Worm (Caenorhabditis elegans) whole organism, late embryonic: ENCODE measurements around the gene zhp-4.
A peak's percentile ranks its signal among the peaks of the same experiment; 100 is the strongest.

ENCODE experiments used
- C08G9.2 ChIP-seq: sonication (generic microtip); optimal IDR thresholded peaks from 2 replicates; lab custom pipeline; 2016; ENCODE audit warnings: mild to moderate bottlenecking, missing genetic modification characterization, moderate library complexity, missing compliant biosample characterization
- C38D4.7 ChIP-seq: fragments of 200-800 bp; sonication (Bioruptor generic); optimal IDR thresholded peaks from 2 replicates; lab custom pipeline; 2018; ENCODE audit warnings: mild to moderate bottlenecking, missing genetic modification characterization, moderate library complexity, missing compliant biosample characterization
- K02D7.2 ChIP-seq: sonication (generic microtip); optimal IDR thresholded peaks from 2 replicates; lab custom pipeline; 2017; ENCODE audit warnings: mild to moderate bottlenecking, missing genetic modification characterization, missing compliant biosample characterization
- K09A11.1 ChIP-seq: sonication (generic microtip); optimal IDR thresholded peaks from 2 replicates; lab custom pipeline; 2017; ENCODE audit warnings: antibody characterized with exemption, mild to moderate bottlenecking, missing genetic modification characterization, missing compliant biosample characterization; ENCODE audit not compliant: insufficient read depth
- T23F11.4 ChIP-seq: fragments of 200-800 bp; sonication (Bioruptor generic); optimal IDR thresholded peaks from 2 replicates; lab custom pipeline; 2018; ENCODE audit warnings: mild to moderate bottlenecking, missing genetic modification characterization, missing compliant biosample characterization
- Y22D7AL.16 ChIP-seq: sonication (generic microtip); optimal IDR thresholded peaks from 2 replicates; lab custom pipeline; 2016; ENCODE audit warnings: missing genetic modification characterization, missing compliant biosample characterization
- ama-1 ChIP-seq: fragments of 150-350 bp; optimal IDR thresholded peaks from 2 replicates; lab custom pipeline; 2014
- ceh-2 ChIP-seq: sonication (generic microtip); optimal IDR thresholded peaks from 2 replicates; lab custom pipeline; 2016; ENCODE audit warnings: missing genotype, missing genetic modification characterization, missing compliant biosample characterization
- ceh-22 ChIP-seq: sonication (generic microtip); optimal IDR thresholded peaks from 2 replicates; lab custom pipeline; 2017; ENCODE audit warnings: missing biosample characterization, missing genetic modification characterization
- ceh-34 ChIP-seq: sonication (generic microtip); optimal IDR thresholded peaks from 2 replicates; lab custom pipeline; 2016; ENCODE audit warnings: mild to moderate bottlenecking, missing genetic modification characterization, missing compliant biosample characterization
- ceh-45 ChIP-seq: fragments of 200-800 bp; sonication (Bioruptor generic); IDR thresholded peaks from 2 replicates; pipeline ENCODE4 v1.3.6; 2022; ENCODE audit warnings: missing genetic modification reagents, missing genetic modification characterization, missing compliant biosample characterization
- ceh-48 ChIP-seq: sonication (generic microtip); optimal IDR thresholded peaks from 2 replicates; lab custom pipeline; 2016; ENCODE audit warnings: missing genetic modification characterization, inconsistent platforms, missing compliant biosample characterization
- che-1 ChIP-seq: sonication (generic microtip); optimal IDR thresholded peaks from 2 replicates; lab custom pipeline; 2016; ENCODE audit warnings: mild to moderate bottlenecking, missing genetic modification characterization, missing compliant biosample characterization
- dve-1 ChIP-seq: sonication (generic microtip); optimal IDR thresholded peaks from 2 replicates; lab custom pipeline; 2017; ENCODE audit warnings: antibody characterized with exemption, mild to moderate bottlenecking, missing genetic modification characterization, missing compliant biosample characterization
- elt-4 ChIP-seq: sonication (generic microtip); optimal IDR thresholded peaks from 2 replicates; lab custom pipeline; 2016; ENCODE audit warnings: missing genetic modification characterization, missing compliant biosample characterization
- ets-4 ChIP-seq: sonication (generic microtip); optimal IDR thresholded peaks from 2 replicates; lab custom pipeline; 2016; ENCODE audit warnings: missing genetic modification characterization, missing compliant biosample characterization
- fax-1 ChIP-seq: sonication (generic microtip); optimal IDR thresholded peaks from 2 replicates; lab custom pipeline; 2016; ENCODE audit warnings: missing genotype, missing genetic modification characterization, missing compliant biosample characterization
- hlh-15 ChIP-seq: sonication (generic microtip); optimal IDR thresholded peaks from 2 replicates; lab custom pipeline; 2016; ENCODE audit warnings: missing genetic modification characterization, missing compliant biosample characterization
- hlh-8 ChIP-seq: sonication (generic microtip); optimal IDR thresholded peaks from 2 replicates; lab custom pipeline; 2016; ENCODE audit warnings: missing genotype, missing genetic modification characterization, missing compliant biosample characterization
- lim-6 ChIP-seq: sonication (generic microtip); optimal IDR thresholded peaks from 2 replicates; lab custom pipeline; 2016; ENCODE audit warnings: missing genetic modification characterization, missing compliant biosample characterization
- nfya-1 ChIP-seq: sonication (generic microtip); optimal IDR thresholded peaks from 2 replicates; lab custom pipeline; 2017; ENCODE audit warnings: missing genetic modification characterization, mild to moderate bottlenecking, missing compliant biosample characterization, antibody characterized with exemption, moderate library complexity
- nhr-11 ChIP-seq: fragments of 150-350 bp; optimal IDR thresholded peaks from 2 replicates; lab custom pipeline; 2014; ENCODE audit warnings: missing biosample characterization, missing genetic modification characterization
- pha-2 ChIP-seq: sonication (generic microtip); optimal IDR thresholded peaks from 2 replicates; lab custom pipeline; 2017; ENCODE audit warnings: mild to moderate bottlenecking, missing genetic modification characterization, missing compliant biosample characterization
- pqm-1 ChIP-seq: sonication (generic microtip); optimal IDR thresholded peaks from 2 replicates; lab custom pipeline; 2016; ENCODE audit warnings: missing genetic modification characterization, missing compliant biosample characterization
- rnt-1 ChIP-seq: sonication (generic microtip); optimal IDR thresholded peaks from 2 replicates; lab custom pipeline; 2016; ENCODE audit warnings: missing genetic modification characterization, missing compliant biosample characterization
- sdc-2 ChIP-seq: sonication (generic microtip); optimal IDR thresholded peaks from 2 replicates; lab custom pipeline; 2016; ENCODE audit warnings: missing genotype, missing genetic modification characterization, missing compliant biosample characterization
- sox-2 ChIP-seq: fragments of 200-800 bp; sonication (Bioruptor generic); IDR thresholded peaks from 2 replicates; pipeline ENCODE4 v1.3.6; 2022; ENCODE audit warnings: missing genetic modification reagents, missing genetic modification characterization, missing compliant biosample characterization
- tbx-7 ChIP-seq: sonication (generic microtip); optimal IDR thresholded peaks from 2 replicates; lab custom pipeline; 2016; ENCODE audit warnings: missing genotype, missing genetic modification characterization, missing compliant biosample characterization
- unc-42 ChIP-seq: sonication (generic microtip); optimal IDR thresholded peaks from 2 replicates; lab custom pipeline; 2016; ENCODE audit warnings: missing genotype, missing genetic modification characterization, missing compliant biosample characterization
- unc-55 ChIP-seq: sonication (generic microtip); optimal IDR thresholded peaks from 2 replicates; lab custom pipeline; 2017; ENCODE audit warnings: missing biosample characterization, missing genetic modification reagents, missing genetic modification characterization
- zip-5 ChIP-seq: sonication (generic microtip); optimal IDR thresholded peaks from 2 replicates; lab custom pipeline; 2016; ENCODE audit warnings: missing genetic modification characterization, missing compliant biosample characterization
- ztf-16 ChIP-seq: sonication (generic microtip); optimal IDR thresholded peaks from 2 replicates; lab custom pipeline; 2017; ENCODE audit warnings: missing genetic modification characterization, missing compliant biosample characterization

zhp-4 gene

DNA sequence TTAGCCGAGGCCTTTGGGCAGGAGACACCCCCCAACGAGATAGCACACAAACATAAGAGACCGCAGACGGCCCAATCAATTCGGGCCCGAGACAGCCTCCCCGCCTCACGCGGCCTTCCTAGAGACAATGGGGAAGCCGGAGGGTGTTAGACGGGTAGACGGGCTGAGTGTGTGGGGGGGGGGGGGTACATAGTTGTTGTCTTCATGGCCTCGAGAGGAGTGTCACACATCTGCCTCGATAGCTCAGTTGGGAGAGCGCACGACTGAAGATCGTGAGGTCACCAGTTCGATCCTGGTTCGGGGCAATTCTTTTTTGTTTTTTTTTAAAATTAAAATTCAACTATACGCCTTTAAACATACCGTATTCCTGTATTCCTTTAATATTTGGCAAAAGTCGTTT is 24.2 kb upstream of the zhp-4 start (continued):
- TF ChIP-seq Y22D7AL.16 (tag; lab: Kevin White, UChicago), result peak; percentile 64
- peak; percentile 50 for TF ChIP-seq C08G9.2 (tag; lab: Kevin White, UChicago)
- peak; percentile 53 for TF ChIP-seq nfya-1
- TF ChIP-seq ceh-2 (tag; lab: Kevin White, UChicago), result peak; percentile 30
- peak; percentile 53 for TF ChIP-seq sdc-2 (tag; lab: Kevin White, UChicago)
- no peak for TF ChIP-seq tbx-7
- TF ChIP-seq ztf-16 (tag; lab: Kevin White, UChicago), result peak; percentile 37
- peak; percentile 80 for TF ChIP-seq che-1 (tag; lab: Kevin White, UChicago)
- TF ChIP-seq hlh-8 (tag; lab: Kevin White, UChicago), result peak; percentile 6
- peak; percentile 58 for TF ChIP-seq T23F11.4 (GFP tag; lab: Kevin White, UChicago)
- TF ChIP-seq zip-5 (tag; lab: Kevin White, UChicago), result peak; percentile 21
- TF ChIP-seq rnt-1, result peak; percentile 34
- no peak for TF ChIP-seq elt-4 (tag; lab: Kevin White, UChicago)
- TF ChIP-seq pqm-1 (tag; lab: Kevin White, UChicago), result peak; percentile 13
- TF ChIP-seq hlh-15, result peak; percentile 17
- TF ChIP-seq ceh-22 (tag; lab: Kevin White, UChicago), result no peak

DNA sequence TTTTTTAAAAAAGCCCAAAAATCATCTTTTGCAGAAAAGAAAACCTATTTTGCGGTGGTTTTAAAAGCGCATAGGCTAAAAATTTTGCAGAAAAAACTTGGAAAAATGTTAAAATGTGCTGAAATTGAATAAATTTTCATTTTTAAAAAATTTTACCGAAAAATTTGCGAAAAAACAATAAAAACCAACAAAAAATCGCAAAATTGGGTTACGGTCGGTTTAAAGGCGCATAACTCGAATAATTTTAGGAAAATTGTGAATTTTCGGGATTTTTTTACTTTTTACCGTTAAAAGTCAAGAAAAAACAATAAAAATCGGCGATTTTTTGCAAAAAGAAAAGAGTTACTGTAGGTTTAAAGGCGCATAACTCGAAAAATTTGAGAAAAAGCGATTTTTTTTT is 23.7 kb upstream of the zhp-4 start:
- TF ChIP-seq elt-4 (tag; lab: Kevin White, UChicago) (no peak), ceh-34 (tag; lab: Kevin White, UChicago) (no peak), dve-1 (tag; lab: Kevin White, UChicago) (no peak), nhr-11 (tag; lab: Kevin White, UChicago) (no peak), lim-6 (tag; lab: Kevin White, UChicago) (no peak), C38D4.7 (GFP tag; lab: Kevin White, UChicago) (no peak), pqm-1 (tag; lab: Kevin White, UChicago) (no peak), K09A11.1 (tag; lab: Kevin White, UChicago) (no peak), ama-1 (lab: Kevin White, UChicago) (no peak), ets-4 (no peak), fax-1 (tag; lab: Kevin White, UChicago) (no peak), hlh-15 (no peak)

DNA sequence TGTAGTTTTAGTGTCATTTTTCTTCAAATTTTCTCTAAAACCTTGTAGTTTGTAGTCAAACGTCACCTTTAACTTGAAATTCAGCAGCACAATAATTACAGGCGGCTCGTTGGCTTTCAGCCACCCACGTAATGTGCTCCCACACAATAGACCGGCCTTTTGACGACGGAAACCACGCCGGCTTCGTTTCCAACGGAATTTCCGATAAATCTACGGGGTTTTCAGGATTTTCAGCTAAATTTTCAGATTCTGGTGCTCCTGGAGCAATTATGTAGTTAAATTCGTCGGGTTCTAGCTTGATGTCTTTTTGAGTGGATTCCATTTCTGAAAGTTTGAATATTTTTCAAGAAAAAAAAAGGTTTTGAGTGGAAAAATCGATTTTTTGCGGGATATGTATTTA is 23.0 kb upstream of the zhp-4 start, which contains the start of gene bed-1:
Gene bed-1 (minus strand): TSS at position 337 of the 400 bp plus-strand sequence.
- TF ChIP-seq C08G9.2 (tag; lab: Kevin White, UChicago) (no peak), K02D7.2 (no peak), pha-2 (tag; lab: Kevin White, UChicago) (no peak)

DNA sequence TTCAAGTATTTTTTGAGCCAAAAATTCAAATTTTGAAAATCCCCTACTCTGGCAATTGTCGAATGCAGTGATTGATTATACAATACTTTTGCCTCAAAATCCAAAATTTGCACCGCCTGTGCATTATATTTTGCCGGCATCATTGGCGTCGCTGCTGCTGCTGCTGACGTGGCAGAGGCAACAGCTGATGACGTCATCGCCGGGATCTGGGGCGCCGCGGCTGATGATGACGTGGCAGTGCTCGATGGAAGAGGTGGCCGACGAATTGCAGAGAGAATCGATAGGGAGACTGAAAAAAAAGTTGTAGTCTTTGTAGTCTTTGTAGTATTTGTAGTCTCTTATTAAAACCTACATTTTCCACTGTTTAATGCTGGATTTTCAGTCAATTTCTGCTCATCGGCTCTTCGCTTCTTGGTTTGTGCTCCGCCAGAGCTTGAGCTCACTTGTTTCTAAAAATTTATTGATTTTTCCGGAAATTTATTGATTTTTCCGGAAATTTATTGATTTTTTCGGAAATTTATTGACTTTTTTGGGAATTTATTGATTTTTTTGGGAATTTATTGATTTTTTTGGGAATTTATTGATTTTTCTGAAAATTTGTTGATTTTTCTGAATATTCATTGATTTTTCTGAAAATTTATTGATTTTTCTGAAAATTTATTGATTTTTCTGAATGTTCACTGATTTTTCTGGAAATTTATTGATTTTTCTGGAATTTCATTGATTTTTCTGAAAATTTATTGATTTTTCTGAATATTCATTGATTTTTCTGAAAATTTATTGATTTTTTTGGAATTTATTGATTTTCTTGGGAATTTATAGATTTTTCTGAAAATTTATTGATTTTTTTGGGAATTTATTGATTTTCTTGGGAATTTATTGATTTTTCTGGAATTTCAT is 19.4 kb upstream of the zhp-4 start:
- TF ChIP-seq ceh-48 (peak; percentile 74), pqm-1 (tag; lab: Kevin White, UChicago) (no peak), ceh-45 (GFP tag; lab: Robert Waterston, UW) (no peak)

DNA sequence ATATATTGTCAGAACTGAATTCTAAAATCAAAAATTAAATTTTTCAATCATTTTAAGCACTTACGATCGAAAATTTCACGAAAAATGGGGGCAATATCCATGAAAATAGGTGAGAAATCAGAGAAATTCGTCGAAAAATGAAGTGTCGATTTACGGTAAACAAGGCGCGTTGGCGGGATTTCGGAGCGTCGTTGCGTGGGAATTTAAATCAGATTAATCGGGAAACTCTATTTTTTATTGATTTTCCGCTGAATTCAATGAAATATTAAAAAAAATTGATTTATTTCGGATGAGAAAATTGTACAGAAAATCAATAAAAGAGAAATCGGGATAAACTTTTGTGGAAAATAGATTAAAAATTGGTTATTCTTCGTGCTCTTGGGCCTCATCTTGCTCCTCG is 17.7 kb upstream of the zhp-4 start, which contains the start of gene Y39B6A.13:
Gene Y39B6A.13 (minus strand): TSS at position 166 of the 400 bp plus-strand sequence.
- peak; percentile 21 for TF ChIP-seq ceh-48
- peak; percentile 35 for TF ChIP-seq unc-42 (tag; lab: Kevin White, UChicago)
- TF ChIP-seq unc-55 (GFP tag; lab: Kevin White, UChicago), result no peak

DNA sequence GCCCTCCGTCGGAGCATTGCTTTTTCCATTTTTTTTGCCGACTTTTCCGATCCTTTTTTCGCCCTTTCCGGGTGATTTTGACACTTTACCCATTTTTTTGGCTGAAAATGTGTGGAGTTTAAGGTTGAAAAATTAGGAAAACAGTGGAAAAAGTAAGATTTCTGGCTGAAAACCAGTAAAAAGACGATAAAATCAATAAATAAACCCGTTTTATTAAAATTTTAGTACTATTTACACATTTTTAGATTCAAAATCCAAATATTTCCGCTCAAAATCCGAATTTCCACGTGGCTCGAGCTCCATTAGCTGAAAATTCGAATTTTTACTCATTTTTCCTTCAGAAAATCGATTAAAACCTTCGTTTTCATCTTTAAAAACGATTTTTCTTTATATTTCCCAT is 16.7 kb upstream of the zhp-4 start, which contains the start of gene pro-3:
Gene pro-3 (minus strand): TSS at position 101 of the 400 bp plus-strand sequence.
- TF ChIP-seq dve-1 (tag; lab: Kevin White, UChicago) (no peak), sox-2 (GFP tag; lab: Robert Waterston, UW) (no peak), fax-1 (tag; lab: Kevin White, UChicago) (no peak)
